Fruit fly (Drosophila melanogaster) whole organism, prepupa: ENCODE results near the gene CG14391.

ENCODE experiments used
- CG10631 ChIP-seq: fragments of 200-800 bp; sonication (Bioruptor generic); optimal IDR thresholded peaks from 2 replicates; lab custom pipeline; 2016; ENCODE audit warnings: missing biosample characterization, missing genetic modification characterization
- CG16779 ChIP-seq: fragments of 200-800 bp; sonication (Bioruptor generic); optimal IDR thresholded peaks from 3 replicates; lab custom pipeline; 2017; ENCODE audit warnings: missing biosample characterization, mild to moderate bottlenecking, missing genetic modification characterization
- CG3032 ChIP-seq: fragments of 200-800 bp; optimal IDR thresholded peaks from 2 replicates; lab custom pipeline; 2019; ENCODE audit warnings: missing biosample characterization, mild to moderate bottlenecking, missing genetic modification characterization, moderate library complexity
- CG3919 ChIP-seq: fragments of 200-800 bp; sonication (Bioruptor generic); optimal IDR thresholded peaks from 3 replicates; lab custom pipeline; 2016; ENCODE audit warnings: missing biosample characterization, missing genetic modification characterization
- CG4318 ChIP-seq: fragments of 200-800 bp; sonication (Bioruptor generic); optimal IDR thresholded peaks from 3 replicates; lab custom pipeline; 2017; ENCODE audit warnings: missing biosample characterization, mild to moderate bottlenecking, missing genetic modification characterization
- CG6854 ChIP-seq: fragments of 200-800 bp; sonication (Bioruptor generic); optimal IDR thresholded peaks from 2 replicates; lab custom pipeline; 2017; ENCODE audit warnings: missing biosample characterization, mild to moderate bottlenecking, missing genetic modification characterization
- Eip93F ChIP-seq: fragments of 200-800 bp; sonication (Bioruptor generic); optimal IDR thresholded peaks from 2 replicates; lab custom pipeline; 2016; ENCODE audit warnings: missing biosample characterization, mild to moderate bottlenecking, missing genetic modification characterization
- Ets21C ChIP-seq: fragments of 200-800 bp; sonication (Bioruptor generic); optimal IDR thresholded peaks from 3 replicates; lab custom pipeline; 2016; ENCODE audit warnings: missing biosample characterization, missing genetic modification characterization
- Gug ChIP-seq: fragments of 200-800 bp; sonication (Bioruptor generic); IDR thresholded peaks from 2 replicates; pipeline ENCODE4 v1.3.6; 2022; ENCODE audit warnings: missing biosample characterization, missing genetic modification characterization
- OdsH ChIP-seq: fragments of 200-800 bp; sonication (Bioruptor generic); optimal IDR thresholded peaks from 3 replicates; lab custom pipeline; 2016; ENCODE audit warnings: missing biosample characterization, missing genetic modification characterization
- Sox15 ChIP-seq: fragments of 200-800 bp; sonication (Bioruptor generic); optimal IDR thresholded peaks from 3 replicates; lab custom pipeline; 2016; ENCODE audit warnings: missing biosample characterization, missing genetic modification characterization
- pdm3 ChIP-seq: fragments of 200-800 bp; sonication (Bioruptor generic); optimal IDR thresholded peaks from 3 replicates; lab custom pipeline; 2016; ENCODE audit warnings: missing biosample characterization, missing genetic modification characterization
- ss ChIP-seq, 2 experiments: fragments of 200-800 bp; sonication (Bioruptor generic); optimal IDR thresholded peaks; 2 replicates in 1 of 2; 3 replicates in 1 of 2; lab custom pipeline; 2017 to 2018; ENCODE audit warnings: mild to moderate bottlenecking in 2 of 2, missing biosample characterization in 2 of 2, missing genetic modification characterization in 2 of 2, moderate library complexity in 1 of 2
- svp ChIP-seq: fragments of 200-800 bp; sonication (Bioruptor generic); peaks from one replicate; lab custom pipeline; 2016; ENCODE audit warnings: missing biosample characterization, missing genetic modification characterization

dm6 chr3R:12646926-12647325, 47.7 kb downstream of the CG14391 start:
- TF ChIP-seq OdsH (GFP tag; lab: Kevin White, UChicago) (no peak), CG3919 (GFP tag; lab: Kevin White, UChicago) (no peak), svp (GFP tag; lab: Kevin White, UChicago) (no peak), CG4318 (GFP tag; lab: Kevin White, UChicago) (no peak), Sox15 (GFP tag; lab: Kevin White, UChicago) (no peak), ss (GFP tag; optimal IDR thresholded peaks at IDR 0.05; lab: Kevin White, UChicago) (no peak), Gug (no peak), pdm3 (no peak), CG10631 (GFP tag; lab: Kevin White, UChicago) (no peak), CG3032 (tag; lab: Kevin White, UChicago) (no peak), CG6854 (GFP tag; lab: Kevin White, UChicago) (no peak), CG16779 (tag; lab: Kevin White, UChicago) (no peak), Eip93F (GFP tag; lab: Kevin White, UChicago) (no peak), Ets21C (GFP tag; lab: Kevin White, UChicago) (no peak)
